Fruit fly (Drosophila melanogaster): Measurements from ENCODE around the gene CG11590.

CG11590 gene

DNA sequence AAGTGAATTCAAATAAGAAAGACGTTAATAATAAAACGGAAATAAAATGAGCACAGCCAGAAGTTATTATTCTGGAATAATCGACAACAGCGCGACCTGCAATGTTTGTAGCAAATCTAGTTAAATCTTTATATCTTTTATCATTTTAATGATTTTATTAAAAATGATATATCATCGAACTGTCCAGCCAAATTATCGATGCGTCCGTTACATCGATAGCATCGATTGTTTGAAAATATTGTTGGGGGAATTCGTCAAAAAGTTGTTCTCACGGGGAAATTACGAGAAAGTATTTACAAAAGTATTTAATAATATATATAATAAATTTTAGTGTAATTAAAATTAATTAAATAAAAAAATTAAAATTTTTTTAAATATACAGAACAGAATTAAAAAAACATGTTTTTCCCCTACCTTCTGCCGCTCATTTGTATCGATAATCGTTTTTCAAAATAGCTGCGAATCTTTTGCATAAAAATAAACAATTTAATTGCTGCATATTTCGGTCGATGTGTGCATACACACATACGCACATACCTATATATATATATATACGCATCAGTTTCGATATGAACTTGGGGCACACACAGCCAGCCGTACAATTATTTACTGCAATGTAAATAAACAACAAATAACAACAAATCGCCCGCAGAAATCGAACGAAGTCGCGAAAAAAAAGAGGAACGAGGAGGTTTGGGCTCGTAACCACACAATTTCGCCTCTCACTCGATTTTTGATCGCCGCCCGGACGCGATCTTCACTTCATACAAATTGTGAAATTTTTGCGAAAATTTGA, 43.2 kb downstream of the CG11590 start, which contains the start of gene CG32599:
CG32599 (plus strand) TSS at position 746 of the 796 bp plus-strand sequence.
- TF ChIP-seq Sox14 (GFP tag; optimal IDR thresholded peaks at IDR 0.05): no peak
- TF ChIP-seq Eip78C (GFP tag): peak; percentile 39
- TF ChIP-seq Eip93F (GFP tag; optimal IDR thresholded peaks at IDR 0.05): peak; percentile 4
- TF ChIP-seq fkh (GFP tag; optimal IDR thresholded peaks at IDR 0.05): no peak
- peak; percentile 14 for TF ChIP-seq Ets96B (tag; optimal IDR thresholded peaks at IDR 0.05)
- TF ChIP-seq CG10631 (GFP tag; optimal IDR thresholded peaks at IDR 0.05): peak; percentile 36
- TF ChIP-seq spab (GFP tag; optimal IDR thresholded peaks at IDR 0.05): no peak
- no peak for TF ChIP-seq net (GFP tag; optimal IDR thresholded peaks at IDR 0.05)
- TF ChIP-seq salr (GFP tag; optimal IDR thresholded peaks at IDR 0.05): no peak
- no peak for TF ChIP-seq CG11762 (GFP tag; optimal IDR thresholded peaks at IDR 0.05; ENCODE audit: insufficient read depth)
- peak; percentile 13 for TF ChIP-seq CG6792 (GFP tag; optimal IDR thresholded peaks at IDR 0.05)
- TF ChIP-seq CG6808 (GFP tag; optimal IDR thresholded peaks at IDR 0.05): no peak
- peak; percentile 1 for TF ChIP-seq Smox (GFP tag; optimal IDR thresholded peaks at IDR 0.05)
- TF ChIP-seq fd59A (GFP tag; optimal IDR thresholded peaks at IDR 0.05): no peak
- peak; percentile 62; the same call in 2 of the 3 replicates for TF ChIP-seq eg (GFP tag; IDR thresholded peaks at IDR 0.05)
- peak; percentile 11 for TF ChIP-seq acj6 (GFP tag; optimal IDR thresholded peaks at IDR 0.05)
- peak; percentile 23 for TF ChIP-seq CG3032 (tag; optimal IDR thresholded peaks at IDR 0.05)
- TF ChIP-seq CG6276 (GFP tag; optimal IDR thresholded peaks at IDR 0.05): no peak
- TF ChIP-seq OdsH (GFP tag; optimal IDR thresholded peaks at IDR 0.05): peak; percentile 3
- TF ChIP-seq CG6163 (GFP tag; IDR thresholded peaks at IDR 0.05): peak; percentile 41; the same call in 1 of the 3 replicates
- TF ChIP-seq CG8632 (GFP tag; optimal IDR thresholded peaks at IDR 0.05): peak; percentile 19
- TF ChIP-seq dsx (GFP tag; optimal IDR thresholded peaks at IDR 0.05; ENCODE audit: poor library complexity, severe bottlenecking): no peak
- TF ChIP-seq achi (GFP tag; optimal IDR thresholded peaks at IDR 0.05): peak; percentile 15
- TF ChIP-seq pdm3 (GFP tag; optimal IDR thresholded peaks at IDR 0.05): no peak
- no peak for TF ChIP-seq svp (GFP tag)

DNA sequence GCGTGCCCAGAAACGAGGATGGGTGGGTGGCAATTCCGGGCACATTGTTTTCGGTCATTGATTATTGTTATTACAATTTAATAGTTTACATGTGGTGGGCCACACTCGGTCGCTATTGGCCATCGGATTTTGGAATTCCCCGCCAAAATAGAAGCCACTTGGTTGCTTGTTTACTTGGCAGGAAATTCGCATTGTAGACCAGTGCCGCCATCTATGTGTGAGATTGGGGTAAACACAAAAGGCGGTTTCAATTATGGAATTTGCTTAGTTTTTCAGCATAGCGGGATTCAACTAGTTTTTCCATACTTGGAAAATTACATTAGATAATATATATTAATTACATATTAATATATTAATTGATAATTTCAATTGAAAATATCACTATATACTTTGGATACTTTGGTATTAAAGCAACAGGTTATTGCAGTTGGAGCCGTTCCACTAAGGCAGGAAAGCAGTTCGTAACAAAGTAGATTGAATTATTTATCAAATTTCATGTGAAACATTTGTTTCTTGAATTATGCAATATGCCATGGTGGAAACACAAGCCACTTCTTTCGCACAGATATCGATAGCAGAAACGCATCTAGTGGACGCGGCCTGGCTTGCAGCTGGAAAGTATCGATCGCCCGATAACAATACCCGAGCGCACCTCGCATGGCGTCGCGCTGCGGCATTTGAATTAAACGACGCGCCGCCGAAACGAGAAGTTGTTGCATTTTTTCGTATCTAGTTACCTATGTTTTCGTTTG, 47.2 kb downstream of the CG11590 start, which contains the start of gene mud:
mud (plus strand) TSS at position 698 of the 752 bp plus-strand sequence.
- no peak for TF ChIP-seq CG15336 (GFP tag; IDR thresholded peaks at IDR 0.05)
- TF ChIP-seq CG11294 (GFP tag; IDR thresholded peaks at IDR 0.05): no peak
- TF ChIP-seq Sox102F (GFP tag; optimal IDR thresholded peaks at IDR 0.05): no peak
- TF ChIP-seq CG9139 (GFP tag; optimal IDR thresholded peaks at IDR 0.05): no peak
- no peak for TF ChIP-seq CG8119 (GFP tag; IDR thresholded peaks at IDR 0.05)
- no peak for TF ChIP-seq CG10669 (GFP tag; optimal IDR thresholded peaks at IDR 0.05)
- TF ChIP-seq spab (GFP tag; optimal IDR thresholded peaks at IDR 0.05): no peak
- TF ChIP-seq Ets21C (GFP tag; optimal IDR thresholded peaks at IDR 0.05): no peak
- no peak for TF ChIP-seq CG16779 (tag; optimal IDR thresholded peaks at IDR 0.05)
- peak; percentile 11 for TF ChIP-seq CG31627 (GFP tag; optimal IDR thresholded peaks at IDR 0.05)
- no peak for TF ChIP-seq salr (GFP tag; optimal IDR thresholded peaks at IDR 0.05)
- TF ChIP-seq vri (GFP tag; optimal IDR thresholded peaks at IDR 0.05): no peak
- no peak for TF ChIP-seq CG8319 (GFP tag; optimal IDR thresholded peaks at IDR 0.05)
- no peak for TF ChIP-seq Gug (GFP tag; IDR thresholded peaks at IDR 0.05)
- peak; percentile 33; the same call in 1 of the 3 replicates for TF ChIP-seq eg (GFP tag; IDR thresholded peaks at IDR 0.05)
- no peak for TF ChIP-seq svp (GFP tag)
- TF ChIP-seq Hr39 (GFP tag; optimal IDR thresholded peaks at IDR 0.05): no peak
- no peak for TF ChIP-seq CG34406 (GFP tag; optimal IDR thresholded peaks at IDR 0.05)
- no peak for TF ChIP-seq CG1621 (tag; optimal IDR thresholded peaks at IDR 0.05)
- TF ChIP-seq achi (GFP tag; optimal IDR thresholded peaks at IDR 0.05): no peak
- peak; percentile 12 for TF ChIP-seq CG10631 (GFP tag; optimal IDR thresholded peaks at IDR 0.05)
- no peak for TF ChIP-seq ss (GFP tag; optimal IDR thresholded peaks at IDR 0.05)
- TF ChIP-seq CG4318 (GFP tag; optimal IDR thresholded peaks at IDR 0.05): no peak

Data from whole organism, prepupa.